Worm (Caenorhabditis elegans) whole organism, early embryonic: Measurements from ENCODE around the gene F37C4.6.

Source experiments
- B0310.2 ChIP-seq: sonication (generic microtip); optimal IDR thresholded peaks from 2 replicates; lab custom pipeline; 2016; ENCODE audit warnings: mild to moderate bottlenecking, missing genetic modification characterization, missing compliant biosample characterization
- aly-1 ChIP-seq: sonication (generic microtip); optimal IDR thresholded peaks from 2 replicates; lab custom pipeline; 2016; ENCODE audit warnings: missing genetic modification characterization, missing compliant biosample characterization
- ama-1 ChIP-seq: fragments of 150-350 bp; optimal IDR thresholded peaks from 2 replicates; lab custom pipeline; 2014
- ceh-13 ChIP-seq: fragments of 200-800 bp; sonication (Bioruptor generic); optimal IDR thresholded peaks from 2 replicates; lab custom pipeline; 2018; ENCODE audit warnings: mild to moderate bottlenecking, missing genetic modification characterization, missing compliant biosample characterization
- ceh-36 ChIP-seq: sonication (generic microtip); optimal IDR thresholded peaks from 2 replicates; lab custom pipeline; 2016; ENCODE audit warnings: missing genetic modification characterization, inconsistent platforms, missing compliant biosample characterization
- ets-7 ChIP-seq: sonication (generic microtip); optimal IDR thresholded peaks from 2 replicates; lab custom pipeline; 2016; ENCODE audit warnings: missing genotype, missing genetic modification characterization, missing compliant biosample characterization
- flt-1 ChIP-seq: fragments of 200-800 bp; sonication (Bioruptor generic); IDR thresholded peaks from 2 replicates; pipeline ENCODE4 v1.3.6; 2022; ENCODE audit warnings: missing genetic modification characterization, missing compliant biosample characterization
- hmg-4 ChIP-seq: fragments of 200-800 bp; sonication (Bioruptor generic); optimal IDR thresholded peaks from 2 replicates; lab custom pipeline; 2018; ENCODE audit warnings: mild to moderate bottlenecking, missing genetic modification characterization, missing compliant biosample characterization
- hnd-1 ChIP-seq: sonication (generic microtip); optimal IDR thresholded peaks from 2 replicates; lab custom pipeline; 2016; ENCODE audit warnings: missing genetic modification characterization, missing compliant biosample characterization
- pes-1 ChIP-seq: fragments of 200-800 bp; sonication (Bioruptor generic); IDR thresholded peaks from 2 replicates; pipeline ENCODE4 v1.3.6; 2022; ENCODE audit warnings: missing genetic modification reagents, missing genetic modification characterization, missing compliant biosample characterization
- tbx-11 ChIP-seq: fragments of 200-800 bp; sonication (Bioruptor generic); IDR thresholded peaks from 2 replicates; pipeline ENCODE4 v1.3.6; 2022; ENCODE audit warnings: missing genetic modification characterization, missing compliant biosample characterization
- tbx-37 ChIP-seq: fragments of 200-800 bp; sonication (Bioruptor generic); conservative IDR thresholded peaks from 2 replicates; pipeline ENCODE4 v1.3.6; 2022; ENCODE audit warnings: missing genetic modification reagents, missing genetic modification characterization, missing compliant biosample characterization
- tra-4 ChIP-seq: sonication (generic microtip); optimal IDR thresholded peaks from 2 replicates; lab custom pipeline; 2017; ENCODE audit warnings: missing genetic modification characterization, missing compliant biosample characterization

F37C4.6 gene

ce11 chrIV:3827724-3828123 is 50.4 kb downstream of the F37C4.6 start:
- TF ChIP-seq pes-1 (GFP tag; lab: Robert Waterston, UW) (no peak), flt-1 (no peak), hnd-1 (tag; lab: Kevin White, UChicago) (no peak), ceh-13 (GFP tag; lab: Kevin White, UChicago) (no peak), aly-1 (tag; lab: Kevin White, UChicago) (no peak), ceh-36 (tag; lab: Kevin White, UChicago) (no peak), ets-7 (tag; lab: Kevin White, UChicago) (no peak), tbx-11 (GFP tag; lab: Robert Waterston, UW) (no peak)

- no peak for TF ChIP-seq flt-1
- TF ChIP-seq ets-7 (tag; lab: Kevin White, UChicago) = no peak
- TF ChIP-seq ama-1 (lab: Kevin White, UChicago) = no peak
- no peak for TF ChIP-seq tbx-37 (GFP tag; lab: Robert Waterston, UW)
- TF ChIP-seq tra-4 (tag; lab: Kevin White, UChicago) = no peak
- TF ChIP-seq hmg-4 (GFP tag; lab: Kevin White, UChicago) = no peak
- TF ChIP-seq tbx-11 (GFP tag; lab: Robert Waterston, UW) = no peak
- TF ChIP-seq ceh-13 (GFP tag; lab: Kevin White, UChicago) = no peak
- no peak for TF ChIP-seq B0310.2
- no peak for TF ChIP-seq hnd-1 (tag; lab: Kevin White, UChicago)
These were observed 51.5 kb downstream of the F37C4.6 start, which contains the start of gene F28F9.3 for ce11 chrIV:3826590-3827128. TSS of gene F28F9.3 (plus strand) at chrIV:3826890.
